Worm (Caenorhabditis elegans): ENCODE measurements around the gene C56G2.4.

C56G2.4 gene

DNA sequence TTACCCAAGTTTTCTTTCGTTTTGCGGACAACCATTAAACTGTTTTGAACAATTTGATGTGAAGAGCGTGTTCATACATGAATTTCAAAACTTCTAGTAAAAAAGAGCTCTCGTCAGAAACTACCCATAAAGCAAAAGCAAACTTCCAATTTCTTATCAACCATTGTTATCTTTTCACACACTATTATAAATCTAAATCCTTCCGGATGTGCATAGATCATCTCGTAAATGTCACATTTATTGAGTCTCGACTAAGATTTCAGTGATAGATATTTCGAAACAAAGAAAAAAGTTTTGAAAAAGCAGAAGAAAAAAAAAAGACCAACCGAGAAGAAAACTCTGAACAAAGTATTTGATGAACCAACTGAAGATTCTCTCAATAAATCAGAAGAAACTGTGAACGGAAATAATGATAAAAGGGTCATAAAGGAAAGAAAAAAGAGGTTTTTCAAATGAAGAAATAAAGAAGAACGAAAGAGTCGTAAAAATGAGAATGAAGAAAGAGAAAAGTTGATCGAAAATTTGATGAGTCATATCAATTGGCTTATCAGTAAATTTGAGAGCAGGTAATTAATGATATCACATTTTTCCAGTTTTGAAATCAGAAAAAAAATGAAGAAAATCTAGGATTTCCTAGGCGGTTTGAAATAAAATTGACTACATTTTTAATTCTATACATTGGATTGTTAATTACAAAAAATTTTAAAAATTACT is 40.9 kb upstream of the C56G2.4 start:
- no peak for TF ChIP-seq ceh-9 (tag; optimal IDR thresholded peaks at IDR 0.05)
- TF ChIP-seq elt-1 (tag; optimal IDR thresholded peaks at IDR 0.05): peak; percentile 91
- TF ChIP-seq elt-2 (tag; optimal IDR thresholded peaks at IDR 0.05): peak; percentile 74
- TF ChIP-seq jun-1 (tag; optimal IDR thresholded peaks at IDR 0.05): peak; percentile 19
- TF ChIP-seq pqm-1 (tag; optimal IDR thresholded peaks at IDR 0.05): peak; percentile 38

DNA sequence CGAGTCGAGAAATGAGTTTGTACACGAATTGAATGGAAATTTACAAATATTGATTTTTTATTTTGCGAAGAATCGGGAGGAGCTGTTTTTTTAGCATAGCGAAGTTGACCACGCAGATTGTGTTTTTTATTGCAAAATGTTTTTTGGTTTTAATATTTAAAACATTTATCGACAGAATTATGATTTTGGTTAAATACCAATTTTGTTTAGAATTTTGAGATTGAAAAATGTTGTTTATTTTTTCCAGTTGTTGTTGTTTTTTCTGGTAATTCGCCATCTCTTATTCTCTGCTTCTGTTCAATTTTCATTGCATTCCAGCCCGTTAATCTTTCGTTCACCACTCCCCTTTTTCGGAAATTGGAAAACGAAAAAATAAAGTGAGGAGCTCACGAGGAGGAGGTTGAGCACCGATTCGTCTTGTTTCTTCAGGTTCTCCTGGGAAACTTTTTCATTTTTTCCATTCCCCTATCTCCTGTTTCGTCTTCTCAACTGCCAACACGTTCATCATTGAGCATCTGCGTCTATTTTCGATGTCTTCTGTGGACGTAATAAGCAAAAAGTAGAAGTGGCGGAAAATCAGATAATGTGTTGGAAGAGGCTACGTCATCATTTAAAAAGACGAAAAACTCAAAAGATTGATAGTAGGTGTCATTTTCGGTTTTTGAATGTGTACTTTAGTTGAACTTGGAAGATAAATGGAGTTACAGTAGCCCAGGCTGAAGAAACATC is 35.4 kb upstream of the C56G2.4 start, which contains the start of gene F47D12.7:
TSS of gene F47D12.7 (minus strand) at position 51 of the 729 bp plus-strand sequence.
- TF ChIP-seq tbx-2 (tag; optimal IDR thresholded peaks at IDR 0.05): no peak
- peak; percentile 42 for TF ChIP-seq elt-1 (tag; optimal IDR thresholded peaks at IDR 0.05)

DNA sequence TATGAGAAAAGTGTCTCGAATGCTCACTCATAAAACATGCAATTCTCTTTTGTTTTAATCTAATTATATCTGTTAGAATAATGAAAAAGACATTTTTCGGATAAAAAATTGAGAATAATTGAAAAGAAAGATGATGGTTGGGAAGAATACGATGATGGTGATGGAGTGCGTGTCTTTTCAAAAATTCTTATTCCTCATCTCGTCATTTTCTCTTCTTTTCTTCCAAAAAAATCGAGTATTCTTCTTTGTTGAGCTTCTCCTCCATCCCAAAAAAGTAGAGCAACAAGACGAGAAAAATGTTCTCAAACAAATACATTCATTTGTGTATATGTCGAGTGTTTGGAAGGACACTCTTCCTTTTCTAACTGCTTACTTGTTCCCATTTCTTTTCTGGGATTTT is 33.9 kb upstream of the C56G2.4 start:
- TF ChIP-seq nhr-23 (tag; optimal IDR thresholded peaks at IDR 0.05): no peak
- TF ChIP-seq unc-39 (tag; optimal IDR thresholded peaks at IDR 0.05): no peak
- no peak for TF ChIP-seq jun-1 (tag; optimal IDR thresholded peaks at IDR 0.05)

DNA sequence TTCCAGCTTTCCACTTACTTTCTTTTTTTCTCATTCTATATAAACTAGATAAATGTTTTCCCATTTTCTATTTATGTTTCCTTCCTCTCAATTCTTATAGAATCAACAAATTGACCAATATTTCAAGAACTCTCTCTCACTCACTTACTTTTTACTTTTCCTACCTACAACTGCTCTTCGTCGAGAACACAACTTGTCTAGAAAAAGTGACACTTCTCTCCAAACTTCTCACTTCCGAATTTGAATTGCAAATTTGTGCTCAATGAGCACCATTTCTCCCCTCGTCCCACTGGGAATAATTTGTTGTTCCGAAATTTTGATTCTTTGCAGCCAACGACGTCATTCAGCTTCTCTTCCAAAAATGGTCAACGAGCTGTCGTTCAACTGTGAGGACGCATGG is 33.4 kb upstream of the C56G2.4 start, which contains the start of gene F47D12.3:
TSS of gene F47D12.3 (plus strand) at position 331 of the 400 bp plus-strand sequence.
- TF ChIP-seq ZK546.5 (tag; optimal IDR thresholded peaks at IDR 0.05): no peak
- peak; percentile 27 for TF ChIP-seq lin-39 (tag; optimal IDR thresholded peaks at IDR 0.05)

DNA sequence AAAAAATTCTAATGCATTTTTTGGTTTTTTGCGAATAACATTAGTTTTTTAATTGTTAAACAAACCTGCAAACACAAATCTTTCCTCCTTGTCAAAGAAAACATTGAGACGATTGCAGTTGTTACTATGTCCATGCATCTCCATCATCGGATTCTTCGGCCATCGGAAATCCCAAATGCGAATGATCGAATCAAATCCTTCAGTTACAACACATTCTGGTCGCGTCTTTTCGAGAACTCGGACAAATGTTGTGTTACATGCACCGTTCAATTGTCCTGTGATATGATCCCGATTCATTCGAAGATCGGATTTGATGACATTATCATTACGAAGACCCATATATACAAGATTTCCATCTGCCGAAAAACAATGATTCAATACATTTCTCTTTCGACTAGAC is 31.2 kb upstream of the C56G2.4 start:
- TF ChIP-seq ama-1 (optimal IDR thresholded peaks at IDR 0.05) (peak; percentile 74), hmg-11 (tag; optimal IDR thresholded peaks at IDR 0.05) (no peak), lin-15B (tag; optimal IDR thresholded peaks at IDR 0.05) (no peak), fos-1 (tag; optimal IDR thresholded peaks at IDR 0.05) (no peak), R02D3.7 (tag; optimal IDR thresholded peaks at IDR 0.05) (no peak)

DNA sequence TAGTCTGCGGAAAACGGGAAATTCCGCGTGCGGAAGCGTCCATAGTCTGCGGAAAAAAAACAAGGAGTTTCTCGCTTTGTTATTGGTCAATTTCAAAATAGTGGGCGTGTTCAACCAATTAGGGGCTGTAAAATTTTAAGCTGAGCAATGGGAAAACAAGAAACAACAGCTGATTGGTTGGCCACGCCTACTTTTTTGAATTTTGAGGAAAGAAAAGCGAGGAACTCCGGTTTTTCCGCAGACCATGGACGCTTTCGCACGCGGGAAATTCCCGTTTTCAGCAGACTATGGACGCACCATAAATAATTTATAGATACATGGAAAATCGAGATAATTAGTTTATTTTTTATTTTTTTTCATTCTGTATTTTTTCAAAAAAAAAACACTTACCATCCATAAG is 29.8 kb upstream of the C56G2.4 start:
- TF ChIP-seq nfya-1 (tag; optimal IDR thresholded peaks at IDR 0.05; ENCODE audit: insufficient read depth): peak; percentile 53

DNA sequence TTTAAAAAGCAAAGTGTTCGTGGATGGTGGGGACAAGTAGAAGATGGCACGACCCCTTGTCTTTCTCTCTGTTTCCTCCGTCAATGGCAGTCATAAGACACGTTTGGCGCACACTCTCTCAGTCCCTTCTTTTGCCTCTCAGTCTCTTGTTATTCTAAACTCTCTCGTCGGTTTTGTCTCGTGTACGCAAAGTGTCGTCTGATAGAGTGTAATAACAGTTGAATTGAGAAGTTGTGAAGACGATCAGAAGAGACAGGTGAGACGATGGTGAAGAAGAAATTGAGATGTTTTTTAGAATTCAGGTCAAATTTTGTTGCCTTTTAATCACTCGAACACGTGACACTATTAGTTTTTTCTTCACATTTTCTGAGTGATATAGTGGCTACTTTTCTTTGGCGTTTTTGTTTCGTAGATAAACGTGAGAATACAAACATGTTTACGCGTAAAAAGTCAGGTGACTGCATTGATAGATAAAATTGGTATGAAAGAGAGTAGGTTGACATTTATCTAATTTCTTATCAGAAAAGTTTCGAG is 28.4 kb upstream of the C56G2.4 start, which contains the start of gene F47D12.9:
TSS of gene F47D12.9 (minus strand) at position 267 of the 534 bp plus-strand sequence.
- TF ChIP-seq egl-5 (tag; optimal IDR thresholded peaks at IDR 0.05) (peak; percentile 46), ZK546.5 (tag; optimal IDR thresholded peaks at IDR 0.05) (no peak), lin-15B (tag; optimal IDR thresholded peaks at IDR 0.05) (peak; percentile 77), mdl-1 (tag; optimal IDR thresholded peaks at IDR 0.05) (peak; percentile 43), ama-1 (optimal IDR thresholded peaks at IDR 0.05) (peak; percentile 69), pha-4 (tag; optimal IDR thresholded peaks at IDR 0.05) (peak; percentile 55), fkh-2 (tag; optimal IDR thresholded peaks at IDR 0.05) (no peak), nhr-25 (tag; optimal IDR thresholded peaks at IDR 0.05) (peak; percentile 91), nhr-237 (tag; optimal IDR thresholded peaks at IDR 0.05) (no peak), elt-1 (tag; optimal IDR thresholded peaks at IDR 0.05) (peak; percentile 42), hmg-11 (tag; optimal IDR thresholded peaks at IDR 0.05) (peak; percentile 76), eor-1 (tag; optimal IDR thresholded peaks at IDR 0.05) (no peak), ztf-11 (tag; optimal IDR thresholded peaks at IDR 0.05) (no peak), snpc-4 (tag; optimal IDR thresholded peaks at IDR 0.05) (peak; percentile 30), lsy-12 (tag; optimal IDR thresholded peaks at IDR 0.05) (peak; percentile 73), jun-1 (tag; optimal IDR thresholded peaks at IDR 0.05) (peak; percentile 78), pqm-1 (tag; optimal IDR thresholded peaks at IDR 0.05) (peak; percentile 13), nhr-23 (tag; optimal IDR thresholded peaks at IDR 0.05) (peak; percentile 90), zag-1 (tag; optimal IDR thresholded peaks at IDR 0.05) (no peak), elt-2 (tag; optimal IDR thresholded peaks at IDR 0.05) (peak; percentile 92), ceh-28 (tag; optimal IDR thresholded peaks at IDR 0.05) (peak; percentile 16), tbx-2 (tag; optimal IDR thresholded peaks at IDR 0.05) (no peak), lin-39 (tag; optimal IDR thresholded peaks at IDR 0.05) (peak; percentile 68), nfya-1 (tag; optimal IDR thresholded peaks at IDR 0.05; ENCODE audit: insufficient read depth) (peak; percentile 84), elt-3 (tag; optimal IDR thresholded peaks at IDR 0.05) (peak in 1 of 3 experiments; percentile 28), nhr-43 (tag; optimal IDR thresholded peaks at IDR 0.05; ENCODE audit: poor library complexity, severe bottlenecking) (peak; percentile 56), skn-1 (tag; optimal IDR thresholded peaks at IDR 0.05) (peak; percentile 20)
